Fruit fly (Drosophila melanogaster) whole organism, prepupa: ENCODE results near the gene trk.

Experiments
- Blimp-1 ChIP-seq: fragments of 200-800 bp; sonication (Bioruptor generic); optimal IDR thresholded peaks from 3 replicates; lab custom pipeline; 2017; ENCODE audit warnings: missing biosample characterization, missing genetic modification characterization, mild to moderate bottlenecking, moderate library complexity, missing genetic modification reagents
- CG10631 ChIP-seq: fragments of 200-800 bp; sonication (Bioruptor generic); optimal IDR thresholded peaks from 2 replicates; lab custom pipeline; 2016; ENCODE audit warnings: missing biosample characterization, missing genetic modification characterization
- CG11294 ChIP-seq: fragments of 200-800 bp; sonication (Bioruptor generic); IDR thresholded peaks from 2 replicates; pipeline ENCODE4 v1.3.6; 2022; ENCODE audit warnings: missing biosample characterization, missing genetic modification characterization
- CG34406 ChIP-seq: fragments of 200-800 bp; sonication (Bioruptor generic); optimal IDR thresholded peaks from 3 replicates; lab custom pipeline; 2016; ENCODE audit warnings: missing biosample characterization, missing genetic modification characterization
- CG3919 ChIP-seq: fragments of 200-800 bp; sonication (Bioruptor generic); optimal IDR thresholded peaks from 3 replicates; lab custom pipeline; 2016; ENCODE audit warnings: missing biosample characterization, missing genetic modification characterization
- CG4318 ChIP-seq: fragments of 200-800 bp; sonication (Bioruptor generic); optimal IDR thresholded peaks from 3 replicates; lab custom pipeline; 2017; ENCODE audit warnings: missing biosample characterization, mild to moderate bottlenecking, missing genetic modification characterization
- CG6276 ChIP-seq: fragments of 200-800 bp; sonication (Bioruptor generic); optimal IDR thresholded peaks from 2 replicates; lab custom pipeline; 2017; ENCODE audit warnings: missing biosample characterization, mild to moderate bottlenecking, missing genetic modification characterization
- CG6854 ChIP-seq: fragments of 200-800 bp; sonication (Bioruptor generic); optimal IDR thresholded peaks from 2 replicates; lab custom pipeline; 2017; ENCODE audit warnings: missing biosample characterization, mild to moderate bottlenecking, missing genetic modification characterization
- CG7368 ChIP-seq: fragments of 200-800 bp; sonication (Bioruptor generic); optimal IDR thresholded peaks from 3 replicates; lab custom pipeline; 2016; ENCODE audit warnings: missing biosample characterization, missing genetic modification characterization
- CG8632 ChIP-seq: fragments of 200-800 bp; sonication (Bioruptor generic); optimal IDR thresholded peaks from 3 replicates; lab custom pipeline; 2016; ENCODE audit warnings: missing biosample characterization, missing genetic modification characterization
- Eip78C ChIP-seq: fragments of 200-800 bp; sonication (Bioruptor generic); peaks from one replicate; lab custom pipeline; 2016; ENCODE audit warnings: missing biosample characterization, missing genetic modification characterization
- Ets21C ChIP-seq: fragments of 200-800 bp; sonication (Bioruptor generic); optimal IDR thresholded peaks from 3 replicates; lab custom pipeline; 2016; ENCODE audit warnings: missing biosample characterization, missing genetic modification characterization
- Smox ChIP-seq: fragments of 200-800 bp; sonication (Bioruptor generic); optimal IDR thresholded peaks from 3 replicates; lab custom pipeline; 2016; ENCODE audit warnings: missing biosample characterization, missing genetic modification characterization
- Sox14 ChIP-seq: fragments of 200-800 bp; sonication (Bioruptor generic); optimal IDR thresholded peaks from 3 replicates; lab custom pipeline; 2016; ENCODE audit warnings: missing biosample characterization, missing genetic modification characterization
- Sox15 ChIP-seq: fragments of 200-800 bp; sonication (Bioruptor generic); optimal IDR thresholded peaks from 3 replicates; lab custom pipeline; 2016; ENCODE audit warnings: missing biosample characterization, missing genetic modification characterization
- achi ChIP-seq: fragments of 200-800 bp; sonication (Bioruptor generic); optimal IDR thresholded peaks from 3 replicates; lab custom pipeline; 2016; ENCODE audit warnings: missing biosample characterization, missing genetic modification characterization
- acj6 ChIP-seq: fragments of 200-800 bp; sonication (Bioruptor generic); optimal IDR thresholded peaks from 3 replicates; lab custom pipeline; 2016; ENCODE audit warnings: missing biosample characterization, missing genetic modification characterization
- eg ChIP-seq: fragments of 200-800 bp; sonication (Bioruptor generic); IDR thresholded peaks from 3 replicates; pipeline ENCODE4 v1.3.6; 2022; ENCODE audit warnings: missing biosample characterization, missing genetic modification characterization
- fd85E ChIP-seq: fragments of 200-800 bp; sonication (Bioruptor generic); optimal IDR thresholded peaks from 3 replicates; lab custom pipeline; 2016; ENCODE audit warnings: missing biosample characterization, missing genetic modification characterization
- fkh ChIP-seq: fragments of 200-800 bp; sonication (Bioruptor generic); optimal IDR thresholded peaks from 3 replicates; lab custom pipeline; 2017; ENCODE audit warnings: missing biosample characterization, mild to moderate bottlenecking, missing genetic modification characterization, moderate library complexity
- lz ChIP-seq: fragments of 200-800 bp; sonication (Bioruptor generic); optimal IDR thresholded peaks from 3 replicates; lab custom pipeline; 2016; ENCODE audit warnings: missing biosample characterization, missing genetic modification characterization

trk gene

dm6 chr2L:10226213-10226723 lies 45.9 kb downstream of the trk start:
- TF ChIP-seq CG4318 (GFP tag; lab: Kevin White, UChicago) (no peak), CG6854 (GFP tag; lab: Kevin White, UChicago) (no peak), CG10631 (GFP tag; lab: Kevin White, UChicago) (no peak), Smox (GFP tag; lab: Kevin White, UChicago) (no peak), Sox14 (GFP tag; lab: Kevin White, UChicago) (no peak), CG11294 (no peak), Eip78C (GFP tag; lab: Kevin White, UChicago) (no peak), CG7368 (GFP tag; lab: Kevin White, UChicago) (no peak), Sox15 (no peak), Blimp-1 (GFP tag; lab: Kevin White, UChicago) (no peak), lz (GFP tag; lab: Kevin White, UChicago) (no peak), acj6 (no peak), achi (GFP tag; lab: Kevin White, UChicago) (no peak), CG34406 (GFP tag; lab: Kevin White, UChicago) (no peak), CG8632 (GFP tag; lab: Kevin White, UChicago) (no peak), CG6276 (GFP tag; lab: Kevin White, UChicago) (no peak), Ets21C (GFP tag; lab: Kevin White, UChicago) (no peak), eg (GFP tag; lab: Robert Waterston, UW) (no peak), fd85E (GFP tag; lab: Kevin White, UChicago) (no peak), CG3919 (GFP tag; lab: Kevin White, UChicago) (no peak)

DNA sequence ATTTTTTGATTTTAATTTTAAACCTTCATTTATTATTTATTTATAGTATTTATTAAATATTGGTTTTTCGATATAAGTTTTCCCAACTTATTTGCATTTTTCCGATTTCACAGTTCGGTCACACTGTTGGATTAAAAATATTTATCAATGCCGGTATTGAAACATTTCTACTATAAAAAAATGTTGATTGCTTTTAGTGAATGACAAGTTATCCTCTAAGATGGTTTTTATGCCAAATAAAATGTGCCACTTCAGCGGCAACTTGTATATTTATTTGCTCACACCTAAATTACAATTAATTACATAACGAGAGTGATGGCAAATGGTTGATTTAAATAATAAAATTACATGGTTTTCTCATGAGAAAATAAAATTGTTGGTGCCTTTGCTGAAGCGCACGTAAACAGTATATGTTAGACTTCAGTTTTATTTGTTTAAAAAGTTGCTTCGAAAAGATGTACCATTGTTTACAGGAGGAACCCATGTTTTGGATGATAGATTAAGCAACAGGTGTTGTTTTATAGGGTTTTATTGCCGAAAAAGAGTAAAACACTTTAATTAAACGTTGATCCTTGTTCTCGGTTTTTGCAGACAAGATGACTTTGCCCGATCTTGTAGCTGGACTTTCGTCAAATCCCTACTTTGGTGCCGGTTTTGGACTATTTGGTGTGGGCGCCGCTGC lies 49.4 kb downstream of the trk start, which contains the start of gene Bcs1:
Gene Bcs1, plus strand, starts transcription at position 108 of the 682 bp plus-strand sequence.
- TF ChIP-seq CG10631 (GFP tag; lab: Kevin White, UChicago) (no peak), Ets21C (GFP tag; lab: Kevin White, UChicago) (no peak), fkh (peak; percentile 41)
- TF ChIP-seq, all 60 proteins: peak for 1
